Fruit fly (Drosophila melanogaster) whole organism, embryonic: ENCODE results near the gene plum.

Experiments
- Antp ChIP-seq: fragments of 200-800 bp; sonication (Bioruptor generic); optimal IDR thresholded peaks from 3 replicates; lab custom pipeline; 2016; ENCODE audit warnings: missing biosample characterization, missing genetic modification characterization
- BtbVII ChIP-seq: fragments of 200-800 bp; sonication (Bioruptor generic); optimal IDR thresholded peaks from 3 replicates; lab custom pipeline; 2017; ENCODE audit warnings: missing biosample characterization, mild to moderate bottlenecking, missing genetic modification characterization
- CG12744 ChIP-seq: fragments of 200-800 bp; sonication (Bioruptor generic); optimal IDR thresholded peaks from 2 replicates; lab custom pipeline; 2016; ENCODE audit warnings: missing biosample characterization, missing genetic modification characterization
- CG12942 ChIP-seq: fragments of 200-800 bp; sonication (Bioruptor generic); optimal IDR thresholded peaks from 3 replicates; lab custom pipeline; 2016; ENCODE audit warnings: missing biosample characterization, missing genetic modification characterization
- CG13894 ChIP-seq: fragments of 200-800 bp; sonication (Bioruptor generic); optimal IDR thresholded peaks from 3 replicates; lab custom pipeline; 2018; ENCODE audit warnings: missing biosample characterization, mild to moderate bottlenecking, missing genetic modification characterization, moderate library complexity
- CG14710 ChIP-seq: fragments of 200-800 bp; sonication (Bioruptor generic); optimal IDR thresholded peaks from 3 replicates; lab custom pipeline; 2019; ENCODE audit warnings: missing biosample characterization, mild to moderate bottlenecking, missing genetic modification characterization, moderate library complexity
- CG15269 ChIP-seq: fragments of 200-800 bp; sonication (Bioruptor generic); optimal IDR thresholded peaks from 2 replicates; lab custom pipeline; 2018; ENCODE audit warnings: missing biosample characterization, mild to moderate bottlenecking, missing genetic modification characterization, moderate library complexity
- CG17328 ChIP-seq: fragments of 200-800 bp; sonication (Bioruptor generic); IDR thresholded peaks from 2 replicates; pipeline ENCODE4 v1.3.6; 2022; ENCODE audit warnings: missing biosample characterization, missing genetic modification characterization
- CG1792 ChIP-seq: fragments of 200-800 bp; sonication (Bioruptor generic); optimal IDR thresholded peaks from 2 replicates; lab custom pipeline; 2016; ENCODE audit warnings: missing biosample characterization, missing genetic modification characterization
- CG1832 ChIP-seq: fragments of 200-800 bp; sonication (Bioruptor generic); optimal IDR thresholded peaks from 2 replicates; lab custom pipeline; 2017; ENCODE audit warnings: missing biosample characterization, mild to moderate bottlenecking, missing genetic modification characterization, inconsistent platforms
- CG18764 ChIP-seq: fragments of 200-800 bp; sonication (Bioruptor generic); optimal IDR thresholded peaks from 3 replicates; lab custom pipeline; 2016; ENCODE audit warnings: missing biosample characterization, missing genetic modification characterization
- CG3065 ChIP-seq: fragments of 200-800 bp; sonication (Bioruptor generic); optimal IDR thresholded peaks from 2 replicates; lab custom pipeline; 2016; ENCODE audit warnings: missing biosample characterization, missing genetic modification characterization
- CG4707 ChIP-seq: fragments of 200-800 bp; sonication (Bioruptor generic); optimal IDR thresholded peaks from 2 replicates; lab custom pipeline; 2018; ENCODE audit warnings: missing biosample characterization, mild to moderate bottlenecking, missing genetic modification characterization, moderate library complexity
- CG5245 ChIP-seq: fragments of 200-800 bp; sonication (Bioruptor generic); optimal IDR thresholded peaks from 3 replicates; lab custom pipeline; 2016; ENCODE audit warnings: missing biosample characterization, missing genetic modification characterization
- CG9727 ChIP-seq: fragments of 200-800 bp; sonication (Bioruptor generic); optimal IDR thresholded peaks from 3 replicates; lab custom pipeline; 2017; ENCODE audit warnings: missing biosample characterization, mild to moderate bottlenecking, missing genetic modification characterization
- D ChIP-seq, 2 experiments: fragments of 200-800 bp in 1 of 2; fragments of >200 bp in 1 of 2; sonication (Bioruptor generic) in 1 of 2; optimal IDR thresholded peaks; 2 replicates in 1 of 2; 3 replicates in 1 of 2; lab custom pipeline; 2017; ENCODE audit warnings: mild to moderate bottlenecking in 1 of 2, missing biosample characterization in 1 of 2, missing genetic modification characterization in 1 of 2, missing genetic modification reagents in 1 of 2
- Dref ChIP-seq: fragments of 200-800 bp; sonication (Bioruptor generic); IDR thresholded peaks from 2 replicates; pipeline ENCODE4 v1.3.6; 2022; ENCODE audit warnings: missing biosample characterization, missing genetic modification characterization
- E2f1 ChIP-seq: fragments of 200-800 bp; sonication (Bioruptor generic); IDR thresholded peaks from 2 replicates; pipeline ENCODE4 v1.3.6; 2022; ENCODE audit warnings: missing biosample characterization, missing genetic modification characterization
- Gsc ChIP-seq: fragments of 200-800 bp; sonication (Bioruptor generic); IDR thresholded peaks from 2 replicates; pipeline ENCODE4 v1.3.6; 2022; ENCODE audit warnings: missing biosample characterization, missing genetic modification characterization
- HLH54F ChIP-seq: fragments of 200-800 bp; sonication (Bioruptor generic); optimal IDR thresholded peaks from 3 replicates; lab custom pipeline; 2016; ENCODE audit warnings: missing biosample characterization, missing genetic modification characterization
- HLHmδ ChIP-seq: fragments of 200-800 bp; sonication (Bioruptor generic); optimal IDR thresholded peaks from 2 replicates; lab custom pipeline; 2018; ENCODE audit warnings: missing biosample characterization, mild to moderate bottlenecking, missing genetic modification characterization, moderate library complexity
- Hr3 ChIP-seq: fragments of 200-800 bp; sonication (Bioruptor generic); optimal IDR thresholded peaks from 3 replicates; lab custom pipeline; 2016; ENCODE audit warnings: missing biosample characterization, missing genetic modification characterization
- Lim3 ChIP-seq: fragments of 200-800 bp; sonication (Bioruptor generic); IDR thresholded peaks from 2 replicates; pipeline ENCODE4 v1.3.6; 2022; ENCODE audit warnings: missing biosample characterization, missing genetic modification characterization
- Mad ChIP-seq: fragments of 200-800 bp; sonication (Bioruptor generic); optimal IDR thresholded peaks from 2 replicates; lab custom pipeline; 2016; ENCODE audit warnings: missing biosample characterization, missing genetic modification characterization
- Myb ChIP-seq: fragments of 200-800 bp; sonication (Bioruptor generic); optimal IDR thresholded peaks from 2 replicates; lab custom pipeline; 2016; ENCODE audit warnings: missing biosample characterization, missing genetic modification characterization
- NK7.1 ChIP-seq: fragments of 200-800 bp; sonication (Bioruptor generic); optimal IDR thresholded peaks from 3 replicates; lab custom pipeline; 2016; ENCODE audit warnings: missing biosample characterization, missing genetic modification characterization
- Oaz ChIP-seq: fragments of 200-800 bp; sonication (Bioruptor generic); IDR thresholded peaks from 2 replicates; pipeline ENCODE4 v1.3.6; 2022; ENCODE audit warnings: missing biosample characterization, missing genetic modification characterization
- Side ChIP-seq: fragments of 200-800 bp; sonication (Bioruptor generic); optimal IDR thresholded peaks from 2 replicates; lab custom pipeline; 2016; ENCODE audit warnings: missing biosample characterization, missing genetic modification characterization
- Sox102F ChIP-seq: fragments of 200-800 bp; sonication (Bioruptor generic); optimal IDR thresholded peaks from 2 replicates; lab custom pipeline; 2018; ENCODE audit warnings: missing biosample characterization, mild to moderate bottlenecking, missing genetic modification characterization, moderate library complexity
- ab ChIP-seq: fragments of 200-800 bp; sonication (Bioruptor generic); optimal IDR thresholded peaks from 2 replicates; lab custom pipeline; 2016; ENCODE audit warnings: missing biosample characterization, missing genetic modification characterization
- chm ChIP-seq: fragments of 200-800 bp; sonication (Bioruptor generic); IDR thresholded peaks from 2 replicates; pipeline ENCODE4 v1.3.6; 2022; ENCODE audit warnings: missing biosample characterization, missing genetic modification characterization
- cwo ChIP-seq: fragments of 200-800 bp; sonication (Bioruptor generic); optimal IDR thresholded peaks from 3 replicates; lab custom pipeline; 2017; ENCODE audit warnings: missing biosample characterization, missing genetic modification characterization, mild to moderate bottlenecking, moderate library complexity, missing genetic modification reagents
- dimm ChIP-seq: fragments of 200-800 bp; sonication (Bioruptor generic); IDR thresholded peaks from 2 replicates; pipeline ENCODE4 v1.3.6; 2022; ENCODE audit warnings: missing biosample characterization, missing genetic modification characterization
- esg ChIP-seq: fragments of 200-800 bp; sonication (Bioruptor generic); conservative IDR thresholded peaks from 2 replicates; pipeline ENCODE4 v1.3.6; 2022; ENCODE audit warnings: missing biosample characterization, missing genetic modification characterization
- fd64A ChIP-seq: fragments of 200-800 bp; sonication (Bioruptor generic); optimal IDR thresholded peaks from 3 replicates; lab custom pipeline; 2018; ENCODE audit warnings: missing biosample characterization, mild to moderate bottlenecking, missing genetic modification characterization
- hb ChIP-seq: fragments of 200-800 bp; sonication (Bioruptor generic); IDR thresholded peaks from 3 replicates; pipeline ENCODE4 v1.3.6; 2022; ENCODE audit warnings: missing biosample characterization, missing genetic modification characterization; ENCODE audit not compliant: partially characterized antibody
- her ChIP-seq: fragments of 200-800 bp; sonication (Bioruptor generic); optimal IDR thresholded peaks from 2 replicates; lab custom pipeline; 2016; ENCODE audit warnings: missing biosample characterization, missing genetic modification characterization
- lmd ChIP-seq: fragments of 200-800 bp; sonication (Bioruptor generic); IDR thresholded peaks from 2 replicates; pipeline ENCODE4 v1.3.6; 2022; ENCODE audit warnings: missing biosample characterization, missing genetic modification characterization
- mam ChIP-seq: fragments of 200-800 bp; sonication (Bioruptor generic); optimal IDR thresholded peaks from 3 replicates; lab custom pipeline; 2016; ENCODE audit warnings: missing biosample characterization, missing genetic modification characterization
- nmo ChIP-seq: fragments of 200-800 bp; sonication (Bioruptor generic); optimal IDR thresholded peaks from 2 replicates; lab custom pipeline; 2018; ENCODE audit warnings: missing biosample characterization, mild to moderate bottlenecking, missing genetic modification characterization, moderate library complexity
- pfk ChIP-seq: fragments of 200-800 bp; sonication (Bioruptor generic); optimal IDR thresholded peaks from 2 replicates; lab custom pipeline; 2018; ENCODE audit warnings: missing biosample characterization, mild to moderate bottlenecking, missing genetic modification characterization, moderate library complexity
- pum ChIP-seq: fragments of 200-800 bp; sonication (Bioruptor generic); optimal IDR thresholded peaks from 2 replicates; lab custom pipeline; 2016; ENCODE audit warnings: missing biosample characterization, missing genetic modification characterization
- repo ChIP-seq: fragments of 200-800 bp; sonication (Bioruptor generic); optimal IDR thresholded peaks from 2 replicates; lab custom pipeline; 2016; ENCODE audit warnings: missing biosample characterization, missing genetic modification characterization
- sd ChIP-seq: fragments of 200-800 bp; sonication (Bioruptor generic); optimal IDR thresholded peaks from 3 replicates; lab custom pipeline; 2018; ENCODE audit warnings: missing biosample characterization, mild to moderate bottlenecking, missing genetic modification characterization, moderate library complexity
- shn ChIP-seq: fragments of 200-800 bp; sonication (Bioruptor generic); optimal IDR thresholded peaks from 3 replicates; lab custom pipeline; 2016; ENCODE audit warnings: missing biosample characterization, missing genetic modification characterization
- sisA ChIP-seq: fragments of 200-800 bp; sonication (Bioruptor generic); IDR thresholded peaks from 2 replicates; pipeline ENCODE4 v1.3.6; 2022; ENCODE audit warnings: missing biosample characterization, missing genetic modification characterization
- slou ChIP-seq: fragments of 200-800 bp; sonication (Bioruptor generic); optimal IDR thresholded peaks from 3 replicates; lab custom pipeline; 2016; ENCODE audit warnings: missing biosample characterization, missing genetic modification characterization
- sna ChIP-seq: fragments of 200-800 bp; sonication (Bioruptor generic); IDR thresholded peaks from 2 replicates; pipeline ENCODE4 v1.3.6; 2022; ENCODE audit warnings: missing biosample characterization, missing genetic modification characterization; ENCODE audit not compliant: partially characterized antibody
- sob ChIP-seq: fragments of 200-800 bp; sonication (Bioruptor generic); IDR thresholded peaks from 2 replicates; pipeline ENCODE4 v1.3.6; 2022; ENCODE audit warnings: missing biosample characterization, missing genetic modification characterization
- tio ChIP-seq: fragments of 200-800 bp; sonication (Bioruptor generic); optimal IDR thresholded peaks from 2 replicates; lab custom pipeline; 2017; ENCODE audit warnings: missing biosample characterization, missing genetic modification characterization, inconsistent platforms
- vfl ChIP-seq: fragments of 200-800 bp; sonication (Bioruptor generic); optimal IDR thresholded peaks from 2 replicates; lab custom pipeline; 2016; ENCODE audit warnings: missing biosample characterization, missing genetic modification characterization

Gene plum

dm6 chr3R:26461226-26461805 lies 73.7 kb downstream of the plum start, which contains the start of gene CG5455 (continued):
- peak; percentile 89 for TF ChIP-seq CG13894 (tag; lab: Kevin White, UChicago)
- TF ChIP-seq CG12744 (GFP tag; lab: Kevin White, UChicago): no peak
- no peak for TF ChIP-seq CG1832
- no peak for TF ChIP-seq Mad (GFP tag; lab: Kevin White, UChicago)
- no peak for TF ChIP-seq esg (GFP tag; lab: Robert Waterston, UW)
- TF ChIP-seq pum (GFP tag; lab: Kevin White, UChicago): no peak
- TF ChIP-seq sna (GFP tag; lab: Robert Waterston, UW): no peak
- no peak for TF ChIP-seq D (optimal IDR thresholded peaks at IDR 0.05; lab: Kevin White, UChicago)
- no peak for TF ChIP-seq D (GFP tag; optimal IDR thresholded peaks at IDR 0.05; lab: Kevin White, UChicago)
- no peak for TF ChIP-seq slou (GFP tag; lab: Kevin White, UChicago)
- TF ChIP-seq CG5245: no peak
- TF ChIP-seq her: peak; percentile 33
- TF ChIP-seq Hr3 (GFP tag; lab: Kevin White, UChicago): no peak
- TF ChIP-seq HLH54F (GFP tag; lab: Kevin White, UChicago): no peak
- peak; percentile 79 for TF ChIP-seq sd
- TF ChIP-seq E2f1 (GFP tag; lab: Robert Waterston, UW): no peak
- TF ChIP-seq dimm (GFP tag; lab: Robert Waterston, UW): no peak
- TF ChIP-seq sisA (GFP tag; lab: Robert Waterston, UW): no peak
- no peak for TF ChIP-seq nmo (GFP tag; lab: Kevin White, UChicago)
- TF ChIP-seq ab (GFP tag; lab: Kevin White, UChicago): no peak
- TF ChIP-seq shn (GFP tag; lab: Kevin White, UChicago): no peak
- TF ChIP-seq sob (GFP tag; lab: Robert Waterston, UW): peak; percentile 88
- no peak; the same call in 1 of the 2 replicates for TF ChIP-seq lmd (GFP tag; lab: Robert Waterston, UW)
- no peak for TF ChIP-seq mam (GFP tag; lab: Kevin White, UChicago)
- TF ChIP-seq fd64A (GFP tag; lab: Kevin White, UChicago): peak; percentile 48
- no peak; the same call in 1 of the 2 replicates for TF ChIP-seq chm (GFP tag; lab: Robert Waterston, UW)
- TF ChIP-seq HLHmδ (GFP tag; lab: Kevin White, UChicago): no peak
- no peak for TF ChIP-seq CG18764 (GFP tag; lab: Kevin White, UChicago)
- TF ChIP-seq cwo (GFP tag; lab: Kevin White, UChicago): peak; percentile 71
- TF ChIP-seq hb (GFP tag; lab: Robert Waterston, UW): no peak
- TF ChIP-seq CG3065 (GFP tag; lab: Kevin White, UChicago): no peak
- TF ChIP-seq Oaz (GFP tag; lab: Robert Waterston, UW): no peak
- no peak for TF ChIP-seq tio (GFP tag; lab: Kevin White, UChicago)
- peak; percentile 18 for TF ChIP-seq Side (GFP tag; lab: Kevin White, UChicago)
- TF ChIP-seq CG17328: 0 out of 2 replicates have a peak, but pooled peaks have one; percentile 29
- TF ChIP-seq Myb: no peak
- no peak for TF ChIP-seq CG14710
- TF ChIP-seq CG4707 (GFP tag; lab: Kevin White, UChicago): no peak
- peak; percentile 41 for TF ChIP-seq pfk (GFP tag; lab: Kevin White, UChicago)
- TF ChIP-seq Antp (GFP tag; lab: Kevin White, UChicago): peak; percentile 10
- TF ChIP-seq repo (GFP tag; lab: Kevin White, UChicago): peak; percentile 11
- no peak for TF ChIP-seq Gsc (GFP tag; lab: Robert Waterston, UW)
- TF ChIP-seq CG9727 (GFP tag; lab: Kevin White, UChicago): peak; percentile 29
- TF ChIP-seq vfl: no peak
- no peak for TF ChIP-seq NK7.1
- TF ChIP-seq CG15269 (tag; lab: Kevin White, UChicago): peak; percentile 64
- peak; percentile 7 for TF ChIP-seq Sox102F (GFP tag; lab: Kevin White, UChicago)
- no peak for TF ChIP-seq CG12942
- no peak for TF ChIP-seq Lim3 (GFP tag; lab: Robert Waterston, UW)
- TF ChIP-seq BtbVII (GFP tag; lab: Kevin White, UChicago): peak; percentile 76
- TF ChIP-seq CG1792: no peak
- no peak for TF ChIP-seq Dref (GFP tag; lab: Robert Waterston, UW)
